Worm (Caenorhabditis elegans) whole organism, mixed stage, embryonic: ENCODE data around the gene Y48G9A.9.

Source experiments
- M03D4.4 ChIP-seq: sonication (generic microtip); optimal IDR thresholded peaks from 2 replicates; lab custom pipeline; 2017; ENCODE audit warnings: mild to moderate bottlenecking, missing genetic modification characterization, missing compliant biosample characterization
- bed-3 ChIP-seq: fragments of 200-800 bp; sonication (Bioruptor generic); optimal IDR thresholded peaks from 3 replicates; lab custom pipeline; 2018; ENCODE audit warnings: mild to moderate bottlenecking, missing genetic modification characterization, moderate library complexity, missing compliant biosample characterization
- blmp-1 ChIP-seq: fragments of 150-350 bp; optimal IDR thresholded peaks from 2 replicates; lab custom pipeline; 2014; ENCODE audit warnings: missing biosample characterization, missing genetic modification characterization
- ceh-39 ChIP-seq: fragments of 150-350 bp; optimal IDR thresholded peaks from 2 replicates; lab custom pipeline; 2014; ENCODE audit warnings: missing biosample characterization, missing genetic modification characterization
- ceh-43 ChIP-seq: fragments of 200-800 bp; sonication (Bioruptor generic); optimal IDR thresholded peaks from 2 replicates; lab custom pipeline; 2018; ENCODE audit warnings: mild to moderate bottlenecking, missing genetic modification characterization, moderate library complexity, missing compliant biosample characterization
- ceh-83 ChIP-seq: fragments of 200-800 bp; sonication (Bioruptor generic); optimal IDR thresholded peaks from 2 replicates; lab custom pipeline; 2018; ENCODE audit warnings: mild to moderate bottlenecking, missing genetic modification characterization, missing compliant biosample characterization
- ces-1 ChIP-seq: fragments of 150-350 bp; optimal IDR thresholded peaks from 2 replicates; lab custom pipeline; 2014; ENCODE audit warnings: missing biosample characterization, missing genetic modification reagents, missing genetic modification characterization
- cnd-1 ChIP-seq: fragments of 200-800 bp; sonication (Bioruptor generic); optimal IDR thresholded peaks from 2 replicates; lab custom pipeline; 2018; ENCODE audit warnings: mild to moderate bottlenecking, missing genetic modification characterization, missing compliant biosample characterization
- elt-1 ChIP-seq: sonication (generic microtip); optimal IDR thresholded peaks from 2 replicates; lab custom pipeline; 2017; ENCODE audit warnings: missing genetic modification characterization, mild to moderate bottlenecking, missing compliant biosample characterization, antibody characterized with exemption, moderate library complexity, borderline replicate concordance; ENCODE audit not compliant: insufficient read depth
- flh-1 ChIP-seq: fragments of 200-800 bp; sonication (Bioruptor generic); optimal IDR thresholded peaks from 2 replicates; lab custom pipeline; 2018; ENCODE audit warnings: mild to moderate bottlenecking, missing genetic modification characterization, moderate library complexity, missing compliant biosample characterization
- ham-2 ChIP-seq: fragments of 200-800 bp; sonication (Bioruptor generic); optimal IDR thresholded peaks from 2 replicates; lab custom pipeline; 2018; ENCODE audit warnings: mild to moderate bottlenecking, missing genetic modification characterization, missing compliant biosample characterization
- hlh-1 ChIP-seq: fragments of 150-350 bp; optimal IDR thresholded peaks from 2 replicates; lab custom pipeline; 2014; ENCODE audit warnings: missing biosample characterization, missing genetic modification reagents, missing genetic modification characterization
- lin-13 ChIP-seq: fragments of 150-350 bp; optimal IDR thresholded peaks from 2 replicates; lab custom pipeline; 2014; ENCODE audit warnings: missing biosample characterization, missing genetic modification characterization
- lin-32 ChIP-seq: fragments of 200-800 bp; sonication (Bioruptor generic); optimal IDR thresholded peaks from 2 replicates; lab custom pipeline; 2018; ENCODE audit warnings: mild to moderate bottlenecking, missing genetic modification characterization, missing compliant biosample characterization
- lsy-2 ChIP-seq: fragments of 150-350 bp; optimal IDR thresholded peaks from 2 replicates; lab custom pipeline; 2014; ENCODE audit warnings: missing biosample characterization, missing genetic modification characterization
- mab-5 ChIP-seq: fragments of 150-350 bp; optimal IDR thresholded peaks from 2 replicates; lab custom pipeline; 2014; ENCODE audit warnings: missing biosample characterization, missing genetic modification characterization
- mep-1 ChIP-seq: fragments of 150-350 bp; optimal IDR thresholded peaks from 2 replicates; lab custom pipeline; 2017; ENCODE audit warnings: missing biosample characterization, missing genetic modification reagents, missing genetic modification characterization, inconsistent platforms
- mls-2 ChIP-seq: sonication (generic microtip); optimal IDR thresholded peaks from 2 replicates; lab custom pipeline; 2016; ENCODE audit warnings: mild to moderate bottlenecking, missing genetic modification characterization, moderate library complexity, missing compliant biosample characterization
- nhr-12 ChIP-seq: fragments of 150-350 bp; optimal IDR thresholded peaks from 2 replicates; lab custom pipeline; 2014; ENCODE audit warnings: missing biosample characterization, missing genetic modification characterization
- nhr-2 ChIP-seq: fragments of 150-350 bp; optimal IDR thresholded peaks from 2 replicates; lab custom pipeline; 2014; ENCODE audit warnings: missing biosample characterization, missing genetic modification characterization
- nhr-237 ChIP-seq: fragments of 150-350 bp; optimal IDR thresholded peaks from 2 replicates; lab custom pipeline; 2014; ENCODE audit warnings: missing biosample characterization, missing genetic modification characterization
- nhr-28 ChIP-seq: fragments of 150-350 bp; optimal IDR thresholded peaks from 2 replicates; lab custom pipeline; 2014; ENCODE audit warnings: missing biosample characterization, missing genetic modification characterization
- nhr-76 ChIP-seq: sonication (generic microtip); optimal IDR thresholded peaks from 2 replicates; lab custom pipeline; 2017; ENCODE audit warnings: missing biosample characterization, missing genetic modification characterization
- pha-4 ChIP-seq: fragments of 150-350 bp; optimal IDR thresholded peaks from 2 replicates; lab custom pipeline; 2018; ENCODE audit warnings: missing biosample characterization, missing genetic modification reagents, missing genetic modification characterization
- sem-2 ChIP-seq: fragments of 200-800 bp; sonication (Bioruptor generic); optimal IDR thresholded peaks from 2 replicates; lab custom pipeline; 2018; ENCODE audit warnings: mild to moderate bottlenecking, missing genetic modification characterization, missing compliant biosample characterization
- snpc-4 ChIP-seq: fragments of 150-350 bp; optimal IDR thresholded peaks from 2 replicates; lab custom pipeline; 2014; ENCODE audit warnings: missing biosample characterization, missing genetic modification characterization
- sptf-1 ChIP-seq: sonication (generic microtip); optimal IDR thresholded peaks from 2 replicates; lab custom pipeline; 2017; ENCODE audit warnings: mild to moderate bottlenecking, missing genetic modification characterization, moderate library complexity, missing compliant biosample characterization
- tbx-8 ChIP-seq: fragments of 200-800 bp; sonication (Bioruptor generic); optimal IDR thresholded peaks from 2 replicates; lab custom pipeline; 2018; ENCODE audit warnings: mild to moderate bottlenecking, missing genetic modification characterization, moderate library complexity, missing compliant biosample characterization
- unc-120 ChIP-seq: sonication (generic microtip); optimal IDR thresholded peaks from 2 replicates; lab custom pipeline; 2017; ENCODE audit warnings: missing genetic modification characterization, missing compliant biosample characterization; ENCODE audit not compliant: poor library complexity, severe bottlenecking
- unc-39 ChIP-seq: fragments of 150-350 bp; optimal IDR thresholded peaks from 2 replicates; lab custom pipeline; 2014; ENCODE audit warnings: missing biosample characterization, missing genetic modification characterization
- unc-62 ChIP-seq: fragments of 150-350 bp; optimal IDR thresholded peaks from 2 replicates; lab custom pipeline; 2014; ENCODE audit warnings: missing biosample characterization, missing genetic modification reagents, missing genetic modification characterization
- zip-8 ChIP-seq: fragments of 150-350 bp; optimal IDR thresholded peaks from 2 replicates; lab custom pipeline; 2014; ENCODE audit warnings: missing biosample characterization, missing genetic modification characterization
- ztf-11 ChIP-seq: fragments of 150-350 bp; optimal IDR thresholded peaks from 2 replicates; lab custom pipeline; 2014; ENCODE audit warnings: missing biosample characterization, missing genetic modification characterization

Y48G9A.9 gene

ce11 chrIII:2117541-2117940 lies 25.0 kb downstream of the Y48G9A.9 start, which contains the start of gene Y48G9A.6:
Gene Y48G9A.6, plus strand, starts transcription at chrIII:2117841.
- TF ChIP-seq unc-39 (tag; lab: Kevin White, UChicago) = no peak
- no peak for TF ChIP-seq nhr-76 (tag; lab: Kevin White, UChicago)
- no peak for TF ChIP-seq sem-2 (GFP tag; lab: Kevin White, UChicago)
- TF ChIP-seq lin-32 (GFP tag; lab: Kevin White, UChicago) = no peak
- no peak for TF ChIP-seq ztf-11 (tag; lab: Kevin White, UChicago)
- no peak for TF ChIP-seq lin-13
- no peak for TF ChIP-seq nhr-28
- TF ChIP-seq ces-1 (GFP tag; lab: Kevin White, UChicago) = no peak
- TF ChIP-seq ceh-43 (GFP tag; lab: Kevin White, UChicago) = no peak
- no peak for TF ChIP-seq blmp-1 (tag; lab: Kevin White, UChicago)
- no peak for TF ChIP-seq unc-120
- no peak for TF ChIP-seq unc-62 (GFP tag; lab: Kevin White, UChicago)
- no peak for TF ChIP-seq ham-2 (GFP tag; lab: Kevin White, UChicago)
- no peak for TF ChIP-seq ceh-83 (GFP tag; lab: Kevin White, UChicago)
- TF ChIP-seq nhr-2 (tag; lab: Kevin White, UChicago) = no peak

ce11 chrIII:2123673-2124187 lies 31.2 kb downstream of the Y48G9A.9 start, which contains the start of gene frl-1:
Gene frl-1, plus strand, starts transcription at chrIII:2124137.
- TF ChIP-seq nhr-76 (tag; lab: Kevin White, UChicago) = no peak
- TF ChIP-seq sem-2 (GFP tag; lab: Kevin White, UChicago) = no peak
- no peak for TF ChIP-seq mep-1 (tag; lab: Kevin White, UChicago)
- TF ChIP-seq blmp-1 (tag; lab: Kevin White, UChicago) = no peak
- TF ChIP-seq ceh-43 (GFP tag; lab: Kevin White, UChicago) = no peak
- no peak for TF ChIP-seq cnd-1 (tag; lab: Kevin White, UChicago)
- TF ChIP-seq ztf-11 (tag; lab: Kevin White, UChicago) = no peak
- no peak for TF ChIP-seq nhr-2 (tag; lab: Kevin White, UChicago)
- TF ChIP-seq elt-1 (tag; lab: Kevin White, UChicago) = no peak
- no peak for TF ChIP-seq flh-1 (GFP tag; lab: Kevin White, UChicago)
- no peak for TF ChIP-seq snpc-4
- no peak for TF ChIP-seq tbx-8 (GFP tag; lab: Kevin White, UChicago)
- no peak for TF ChIP-seq pha-4
- TF ChIP-seq lsy-2 (tag; lab: Kevin White, UChicago) = no peak
- TF ChIP-seq nhr-28 = no peak
- TF ChIP-seq mls-2 (tag; lab: Kevin White, UChicago) = no peak
- no peak for TF ChIP-seq sptf-1 (tag; lab: Kevin White, UChicago)
- TF ChIP-seq ceh-83 (GFP tag; lab: Kevin White, UChicago) = no peak
- TF ChIP-seq, all 35 proteins: peak for 0

- TF ChIP-seq hlh-1 (tag; lab: Kevin White, UChicago) = no peak
- peak; percentile 12 for TF ChIP-seq ces-1 (GFP tag; lab: Kevin White, UChicago)
- TF ChIP-seq ceh-43 (GFP tag; lab: Kevin White, UChicago) = no peak
- TF ChIP-seq mep-1 (tag; lab: Kevin White, UChicago) = peak; percentile 78
- TF ChIP-seq nhr-2 (tag; lab: Kevin White, UChicago) = peak; percentile 97
- peak; percentile 93 for TF ChIP-seq zip-8
- TF ChIP-seq sem-2 (GFP tag; lab: Kevin White, UChicago) = no peak
- TF ChIP-seq nhr-12 (tag; lab: Kevin White, UChicago) = no peak
- TF ChIP-seq elt-1 (tag; lab: Kevin White, UChicago) = peak; percentile 94
- no peak for TF ChIP-seq tbx-8 (GFP tag; lab: Kevin White, UChicago)
- TF ChIP-seq unc-39 (tag; lab: Kevin White, UChicago) = no peak
- peak; percentile 71 for TF ChIP-seq ham-2 (GFP tag; lab: Kevin White, UChicago)
- peak; percentile 53 for TF ChIP-seq ceh-39 (tag; lab: Kevin White, UChicago)
- TF ChIP-seq nhr-237 (tag; lab: Kevin White, UChicago) = no peak
- TF ChIP-seq mls-2 (tag; lab: Kevin White, UChicago) = peak; percentile 3
- peak; percentile 57 for TF ChIP-seq cnd-1 (tag; lab: Kevin White, UChicago)
- peak; percentile 59 for TF ChIP-seq unc-62 (GFP tag; lab: Kevin White, UChicago)
- TF ChIP-seq ztf-11 (tag; lab: Kevin White, UChicago) = peak; percentile 18
These were observed 33.4 kb downstream of the Y48G9A.9 start for ce11 chrIII:2125936-2126335.

ce11 chrIII:2129377-2129776 lies 36.9 kb downstream of the Y48G9A.9 start:
- TF ChIP-seq ceh-83 (GFP tag; lab: Kevin White, UChicago) = no peak
- TF ChIP-seq sptf-1 (tag; lab: Kevin White, UChicago) = no peak
- TF ChIP-seq ceh-39 (tag; lab: Kevin White, UChicago) = no peak
- TF ChIP-seq unc-62 (GFP tag; lab: Kevin White, UChicago) = no peak
- TF ChIP-seq bed-3 (GFP tag; lab: Kevin White, UChicago) = no peak
- no peak for TF ChIP-seq zip-8
- no peak for TF ChIP-seq hlh-1 (tag; lab: Kevin White, UChicago)
- no peak for TF ChIP-seq sem-2 (GFP tag; lab: Kevin White, UChicago)
- TF ChIP-seq flh-1 (GFP tag; lab: Kevin White, UChicago) = no peak
- no peak for TF ChIP-seq lin-32 (GFP tag; lab: Kevin White, UChicago)
- TF ChIP-seq snpc-4 = no peak
- TF ChIP-seq M03D4.4 (tag; lab: Kevin White, UChicago) = no peak
- TF ChIP-seq ham-2 (GFP tag; lab: Kevin White, UChicago) = no peak
- no peak for TF ChIP-seq mab-5 (tag; lab: Kevin White, UChicago)
- TF ChIP-seq nhr-12 (tag; lab: Kevin White, UChicago) = no peak
